Fruit fly (Drosophila melanogaster): ENCODE results near the gene GstD9.

Gene GstD9

DNA sequence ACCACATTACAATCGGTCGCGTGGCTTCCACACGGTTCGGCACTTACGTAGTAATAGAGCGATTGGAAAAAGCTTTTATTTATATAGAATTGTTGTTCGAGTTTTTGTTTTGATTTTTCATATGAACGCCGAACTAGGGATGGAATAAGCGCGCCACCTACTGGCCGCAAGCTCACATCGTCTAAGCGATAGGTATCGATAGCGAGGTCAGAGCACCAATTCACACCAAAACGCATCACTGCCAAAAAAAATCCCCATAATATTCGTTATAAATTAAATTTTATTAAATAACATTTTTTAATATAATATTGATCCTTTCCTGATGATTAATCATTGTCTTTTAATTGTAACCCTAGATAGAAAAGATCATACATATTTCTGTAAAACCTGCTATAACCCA, 16.9 kb downstream of the GstD9 start, which contains the start of gene CG10038 (continued):
- TF ChIP-seq CG18599 (GFP tag; optimal IDR thresholded peaks at IDR 0.05) (no peak), row (GFP tag; IDR thresholded peaks at IDR 0.05) (peak; percentile 86), yki (optimal IDR thresholded peaks at IDR 0.05) (no peak), CG13624 (GFP tag; optimal IDR thresholded peaks at IDR 0.05) (peak; percentile 36), Stat92E (GFP tag; optimal IDR thresholded peaks at IDR 0.05) (no peak), CG3838 (GFP tag; optimal IDR thresholded peaks at IDR 0.05) (no peak), CG11504 (tag; optimal IDR thresholded peaks at IDR 0.05) (peak; percentile 61), CG11093 (GFP tag; IDR thresholded peaks at IDR 0.05) (no peak), Xbp1 (GFP tag; optimal IDR thresholded peaks at IDR 0.05) (peak; percentile 62), CG8924 (tag; optimal IDR thresholded peaks at IDR 0.05) (peak; percentile 6), corto (GFP tag; optimal IDR thresholded peaks at IDR 0.05) (no peak), pum (GFP tag; optimal IDR thresholded peaks at IDR 0.05) (no peak), CG17912 (GFP tag; optimal IDR thresholded peaks at IDR 0.05) (no peak), Dll (GFP tag; IDR thresholded peaks at IDR 0.05; ENCODE audit: partially characterized antibody) (peak; percentile 93), CG6272 (GFP tag; IDR thresholded peaks at IDR 0.05) (peak; percentile 68), otp (GFP tag; IDR thresholded peaks at IDR 0.05) (no peak), Dip3 (GFP tag; optimal IDR thresholded peaks at IDR 0.05) (peak; percentile 6), lola (GFP tag; optimal IDR thresholded peaks at IDR 0.05) (no peak), hb (GFP tag; IDR thresholded peaks at IDR 0.05; ENCODE audit: partially characterized antibody) (peak; percentile 92), klu (GFP tag; IDR thresholded peaks at IDR 0.05) (no peak), esg (GFP tag; conservative IDR thresholded peaks at IDR 0.05) (no peak), CG9797 (GFP tag; optimal IDR thresholded peaks at IDR 0.05) (peak; percentile 55), CG12236 (GFP tag; optimal IDR thresholded peaks at IDR 0.05) (no peak), hkb (optimal IDR thresholded peaks at IDR 0.05) (no peak), hkb (GFP tag; IDR thresholded peaks at IDR 0.05) (no peak), crol (GFP tag; IDR thresholded peaks at IDR 0.05) (no peak), eyg (GFP tag; optimal IDR thresholded peaks at IDR 0.05) (no peak), fd102C (GFP tag; optimal IDR thresholded peaks at IDR 0.05) (no peak), pb (GFP tag; optimal IDR thresholded peaks at IDR 0.05) (no peak), vvl (GFP tag; IDR thresholded peaks at IDR 0.05) (peak; percentile 55; the same call in 1 of the 2 replicates), ase (GFP tag; IDR thresholded peaks at IDR 0.05) (no peak), CG3065 (GFP tag; optimal IDR thresholded peaks at IDR 0.05) (no peak), seq (GFP tag; IDR thresholded peaks at IDR 0.05) (no peak), CG17328 (GFP tag; IDR thresholded peaks at IDR 0.05) (no peak; the same call in 1 of the 2 replicates), Doc3 (GFP tag; IDR thresholded peaks at IDR 0.05; ENCODE audit: partially characterized antibody) (peak; percentile 91), Ets65A (GFP tag) (peak; percentile 93), B-H1 (GFP tag; IDR thresholded peaks at IDR 0.05) (no peak), Hr39 (optimal IDR thresholded peaks at IDR 0.05) (no peak), CG15601 (tag; optimal IDR thresholded peaks at IDR 0.05) (peak; percentile 41), Asciz (GFP tag; optimal IDR thresholded peaks at IDR 0.05) (no peak), CG10979 (tag; optimal IDR thresholded peaks at IDR 0.05) (peak; percentile 21), odd (GFP tag; optimal IDR thresholded peaks at IDR 0.05) (no peak), CG7928 (GFP tag; optimal IDR thresholded peaks at IDR 0.05) (peak; percentile 47), BtbVII (GFP tag; optimal IDR thresholded peaks at IDR 0.05) (no peak), Nf-YC (tag; optimal IDR thresholded peaks at IDR 0.05) (peak; percentile 38), YL-1 (GFP tag; optimal IDR thresholded peaks at IDR 0.05) (peak; percentile 45), org-1 (GFP tag; optimal IDR thresholded peaks at IDR 0.05) (no peak), unpg (GFP tag; optimal IDR thresholded peaks at IDR 0.05) (peak; percentile 15), ttk (GFP tag; IDR thresholded peaks at IDR 0.05) (no peak), NfI (GFP tag; optimal IDR thresholded peaks at IDR 0.05) (peak; percentile 48), dpn (GFP tag; optimal IDR thresholded peaks at IDR 0.05) (peak; percentile 29 to 58), cas (GFP tag; IDR thresholded peaks at IDR 0.05) (no peak), CkIIα-i1 (GFP tag; IDR thresholded peaks at IDR 0.05) (no peak)
